Worm (Caenorhabditis elegans) whole organism, late embryonic: ENCODE data around the gene chil-12.

Experiments used
- C38D4.7 ChIP-seq: fragments of 200-800 bp; sonication (Bioruptor generic); optimal IDR thresholded peaks from 2 replicates; lab custom pipeline; 2018; ENCODE audit warnings: mild to moderate bottlenecking, missing genetic modification characterization, moderate library complexity, missing compliant biosample characterization
- K09A11.1 ChIP-seq: sonication (generic microtip); optimal IDR thresholded peaks from 2 replicates; lab custom pipeline; 2017; ENCODE audit warnings: antibody characterized with exemption, mild to moderate bottlenecking, missing genetic modification characterization, missing compliant biosample characterization; ENCODE audit not compliant: insufficient read depth
- T23F11.4 ChIP-seq: fragments of 200-800 bp; sonication (Bioruptor generic); optimal IDR thresholded peaks from 2 replicates; lab custom pipeline; 2018; ENCODE audit warnings: mild to moderate bottlenecking, missing genetic modification characterization, missing compliant biosample characterization
- ceh-22 ChIP-seq: sonication (generic microtip); optimal IDR thresholded peaks from 2 replicates; lab custom pipeline; 2017; ENCODE audit warnings: missing biosample characterization, missing genetic modification characterization
- ceh-34 ChIP-seq: sonication (generic microtip); optimal IDR thresholded peaks from 2 replicates; lab custom pipeline; 2016; ENCODE audit warnings: mild to moderate bottlenecking, missing genetic modification characterization, missing compliant biosample characterization
- ceh-45 ChIP-seq: fragments of 200-800 bp; sonication (Bioruptor generic); IDR thresholded peaks from 2 replicates; pipeline ENCODE4 v1.3.6; 2022; ENCODE audit warnings: missing genetic modification reagents, missing genetic modification characterization, missing compliant biosample characterization
- ceh-6 ChIP-seq: fragments of 200-800 bp; sonication (Bioruptor generic); optimal IDR thresholded peaks from 2 replicates; lab custom pipeline; 2018; ENCODE audit warnings: mild to moderate bottlenecking, missing genetic modification characterization, missing compliant biosample characterization
- dmd-4 ChIP-seq: sonication (generic microtip); optimal IDR thresholded peaks from 2 replicates; lab custom pipeline; 2016; ENCODE audit warnings: borderline replicate concordance, missing genetic modification characterization, missing compliant biosample characterization
- elt-2 ChIP-seq: sonication (generic microtip); optimal IDR thresholded peaks from 2 replicates; lab custom pipeline; 2016; ENCODE audit warnings: missing genetic modification reagents, missing genetic modification characterization, missing compliant biosample characterization
- elt-4 ChIP-seq: sonication (generic microtip); optimal IDR thresholded peaks from 2 replicates; lab custom pipeline; 2016; ENCODE audit warnings: missing genetic modification characterization, missing compliant biosample characterization
- fax-1 ChIP-seq: sonication (generic microtip); optimal IDR thresholded peaks from 2 replicates; lab custom pipeline; 2016; ENCODE audit warnings: missing genotype, missing genetic modification characterization, missing compliant biosample characterization
- fkh-6 ChIP-seq: sonication (generic microtip); optimal IDR thresholded peaks from 2 replicates; lab custom pipeline; 2016; ENCODE audit warnings: missing genetic modification characterization, missing compliant biosample characterization
- hlh-13 ChIP-seq: fragments of 200-800 bp; sonication (Bioruptor generic); optimal IDR thresholded peaks from 2 replicates; lab custom pipeline; 2018; ENCODE audit warnings: mild to moderate bottlenecking, missing genetic modification characterization, missing compliant biosample characterization
- hlh-6 ChIP-seq: sonication (generic microtip); optimal IDR thresholded peaks from 2 replicates; lab custom pipeline; 2016; ENCODE audit warnings: missing genotype, missing genetic modification characterization, missing compliant biosample characterization
- lin-11 ChIP-seq: fragments of 200-800 bp; sonication (Bioruptor generic); optimal IDR thresholded peaks from 2 replicates; lab custom pipeline; 2018; ENCODE audit warnings: mild to moderate bottlenecking, missing genetic modification characterization, missing compliant biosample characterization
- madf-2 ChIP-seq: sonication (generic microtip); optimal IDR thresholded peaks from 2 replicates; lab custom pipeline; 2017; ENCODE audit warnings: missing genetic modification characterization, missing compliant biosample characterization
- nfya-1 ChIP-seq: sonication (generic microtip); optimal IDR thresholded peaks from 2 replicates; lab custom pipeline; 2017; ENCODE audit warnings: missing genetic modification characterization, mild to moderate bottlenecking, missing compliant biosample characterization, antibody characterized with exemption, moderate library complexity
- nhr-232 ChIP-seq: sonication (generic microtip); optimal IDR thresholded peaks from 2 replicates; lab custom pipeline; 2016; ENCODE audit warnings: missing genetic modification characterization, missing compliant biosample characterization
- npax-4 ChIP-seq: sonication (generic microtip); optimal IDR thresholded peaks from 2 replicates; lab custom pipeline; 2016; ENCODE audit warnings: missing genetic modification characterization, missing compliant biosample characterization
- pag-3 ChIP-seq: sonication (generic microtip); optimal IDR thresholded peaks from 2 replicates; lab custom pipeline; 2016; ENCODE audit warnings: missing compliant biosample characterization, missing genetic modification characterization, borderline replicate concordance
- pax-1 ChIP-seq: fragments of 150-350 bp; optimal IDR thresholded peaks from 2 replicates; lab custom pipeline; 2014; ENCODE audit warnings: missing biosample characterization, missing genetic modification characterization
- pha-4 ChIP-seq: fragments of 150-350 bp; optimal IDR thresholded peaks from 2 replicates; lab custom pipeline; 2018; ENCODE audit warnings: missing biosample characterization, missing genetic modification reagents, missing genetic modification characterization
- sdc-2 ChIP-seq: sonication (generic microtip); optimal IDR thresholded peaks from 2 replicates; lab custom pipeline; 2016; ENCODE audit warnings: missing genotype, missing genetic modification characterization, missing compliant biosample characterization
- syd-9 ChIP-seq: sonication (generic microtip); optimal IDR thresholded peaks from 2 replicates; lab custom pipeline; 2016; ENCODE audit warnings: mild to moderate bottlenecking, missing genetic modification characterization, moderate library complexity, missing compliant biosample characterization
- tbx-2 ChIP-seq: sonication (generic microtip); optimal IDR thresholded peaks from 2 replicates; lab custom pipeline; 2016; ENCODE audit warnings: missing genetic modification characterization, missing compliant biosample characterization
- unc-42 ChIP-seq: sonication (generic microtip); optimal IDR thresholded peaks from 2 replicates; lab custom pipeline; 2016; ENCODE audit warnings: missing genotype, missing genetic modification characterization, missing compliant biosample characterization
- zip-5 ChIP-seq: sonication (generic microtip); optimal IDR thresholded peaks from 2 replicates; lab custom pipeline; 2016; ENCODE audit warnings: missing genetic modification characterization, missing compliant biosample characterization
- ztf-16 ChIP-seq: sonication (generic microtip); optimal IDR thresholded peaks from 2 replicates; lab custom pipeline; 2017; ENCODE audit warnings: missing genetic modification characterization, missing compliant biosample characterization

The chil-12 gene

ce11 chrV:15276915-15277314, 35.6 kb downstream of the chil-12 start, which contains the start of gene srw-17:
Gene srw-17 (minus strand): TSS chrV:15277015.
- no peak for TF ChIP-seq ceh-22
- no peak for TF ChIP-seq ceh-45 (GFP tag; lab: Robert Waterston, UW)
- TF ChIP-seq hlh-6 = no peak
- TF ChIP-seq pag-3 (tag; lab: Kevin White, UChicago) = no peak
- TF ChIP-seq pax-1 (tag; lab: Kevin White, UChicago) = no peak
- TF ChIP-seq ceh-6 (GFP tag; lab: Kevin White, UChicago) = no peak
- TF ChIP-seq ceh-34 (tag; lab: Kevin White, UChicago) = no peak
- TF ChIP-seq, all 69 proteins: peak for 0

ce11 chrV:15281279-15281949, 40.1 kb downstream of the chil-12 start, which contains the start of the genes srw-19 and srx-51:
Gene srw-19 (minus strand): TSS chrV:15281379.
Gene srx-51 (plus strand): TSS chrV:15281899.
- TF ChIP-seq fax-1 (tag; lab: Kevin White, UChicago) = no peak
- no peak for TF ChIP-seq nhr-232 (tag; lab: Kevin White, UChicago)
- TF ChIP-seq lin-11 = no peak

ce11 chrV:15285984-15286383, 44.6 kb downstream of the chil-12 start:
- TF ChIP-seq ztf-16 (tag; lab: Kevin White, UChicago) (no peak), elt-2 (tag; lab: Kevin White, UChicago) (peak; percentile 57), hlh-13 (no peak), unc-42 (tag; lab: Kevin White, UChicago) (no peak)

- no peak for TF ChIP-seq dmd-4 (tag; lab: Kevin White, UChicago)
- no peak for TF ChIP-seq pha-4 (tag; lab: Kevin White, UChicago)
- no peak for TF ChIP-seq C38D4.7 (GFP tag; lab: Kevin White, UChicago)
- no peak for TF ChIP-seq K09A11.1 (tag; lab: Kevin White, UChicago)
- TF ChIP-seq sdc-2 (tag; lab: Kevin White, UChicago) = no peak
- no peak for TF ChIP-seq elt-2 (tag; lab: Kevin White, UChicago)
- TF ChIP-seq ceh-45 (GFP tag; lab: Robert Waterston, UW) = no peak
- no peak for TF ChIP-seq fkh-6 (tag; lab: Kevin White, UChicago)
- TF ChIP-seq nfya-1 (tag; lab: Kevin White, UChicago) = no peak
These were observed 46.5 kb downstream of the chil-12 start, which contains the start of gene cyp-34A1 for ce11 chrV:15287856-15288255. Gene cyp-34A1 (minus strand): TSS chrV:15287956.

- TF ChIP-seq tbx-2 (tag; lab: Kevin White, UChicago) = no peak
- TF ChIP-seq elt-4 = no peak
- no peak for TF ChIP-seq syd-9 (tag; lab: Kevin White, UChicago)
- no peak for TF ChIP-seq T23F11.4 (GFP tag; lab: Kevin White, UChicago)
- no peak for TF ChIP-seq zip-5 (tag; lab: Kevin White, UChicago)
- TF ChIP-seq hlh-13 = no peak
- TF ChIP-seq madf-2 (tag; lab: Kevin White, UChicago) = no peak
- no peak for TF ChIP-seq npax-4
These were observed 49.6 kb downstream of the chil-12 start, which contains the start of gene cyp-34A2 for ce11 chrV:15290995-15291394. Gene cyp-34A2 (minus strand): TSS chrV:15291095.
